Worm (Caenorhabditis elegans) whole organism, L3 larva: Measurements from ENCODE around the gene C35B1.8.

ENCODE experiments used
- aly-2 ChIP-seq: fragments of 150-350 bp; optimal IDR thresholded peaks from 2 replicates; lab custom pipeline; 2014; ENCODE audit warnings: missing biosample characterization, missing genetic modification characterization
- ceh-16 ChIP-seq: sonication (generic microtip); optimal IDR thresholded peaks from 2 replicates; lab custom pipeline; 2017; ENCODE audit warnings: missing biosample characterization, missing genetic modification characterization
- ceh-9 ChIP-seq: sonication (generic microtip); optimal IDR thresholded peaks from 2 replicates; lab custom pipeline; 2018; ENCODE audit warnings: missing biosample characterization, missing genetic modification characterization
- daf-12 ChIP-seq: fragments of 150-350 bp; optimal IDR thresholded peaks from 2 replicates; lab custom pipeline; 2014; ENCODE audit warnings: missing biosample characterization, missing genetic modification reagents, missing genetic modification characterization
- egl-27 ChIP-seq: sonication (generic microtip); optimal IDR thresholded peaks from 4 replicates; lab custom pipeline; 2017; ENCODE audit warnings: missing biosample characterization, missing genetic modification reagents, missing genetic modification characterization
- egl-5 ChIP-seq: fragments of 150-350 bp; optimal IDR thresholded peaks from 2 replicates; lab custom pipeline; 2017; ENCODE audit warnings: missing biosample characterization, missing genetic modification reagents, missing genetic modification characterization, inconsistent platforms
- elt-2 ChIP-seq: sonication (generic microtip); optimal IDR thresholded peaks from 2 replicates; lab custom pipeline; 2016; ENCODE audit warnings: missing genetic modification reagents, mild to moderate bottlenecking, missing genetic modification characterization, missing compliant biosample characterization
- eor-1 ChIP-seq, 2 experiments: fragments of 150-350 bp; optimal IDR thresholded peaks; 2 replicates each; lab custom pipeline; 2014 to 2018; ENCODE audit warnings: missing biosample characterization in 2 of 2, missing genetic modification characterization in 2 of 2
- fkh-10 ChIP-seq: sonication (generic microtip); optimal IDR thresholded peaks from 2 replicates; lab custom pipeline; 2017; ENCODE audit warnings: missing biosample characterization, missing genetic modification reagents, missing genetic modification characterization
- fkh-2 ChIP-seq: fragments of 150-350 bp; optimal IDR thresholded peaks from 2 replicates; lab custom pipeline; 2014; ENCODE audit warnings: missing biosample characterization, missing genetic modification reagents, missing genetic modification characterization
- hmg-11 ChIP-seq: sonication (generic microtip); optimal IDR thresholded peaks from 2 replicates; lab custom pipeline; 2016; ENCODE audit warnings: missing genetic modification characterization, missing compliant biosample characterization
- jun-1 ChIP-seq: fragments of 150-350 bp; optimal IDR thresholded peaks from 2 replicates; lab custom pipeline; 2014; ENCODE audit warnings: missing biosample characterization, missing genetic modification reagents, missing genetic modification characterization
- lin-15B ChIP-seq: fragments of 150-350 bp; optimal IDR thresholded peaks from 2 replicates; lab custom pipeline; 2014; ENCODE audit warnings: missing biosample characterization, missing genetic modification characterization
- lin-39 ChIP-seq: fragments of 150-350 bp; optimal IDR thresholded peaks from 2 replicates; lab custom pipeline; 2018; ENCODE audit warnings: missing biosample characterization, missing genetic modification reagents, missing genetic modification characterization
- lsy-12 ChIP-seq: sonication (generic microtip); optimal IDR thresholded peaks from 2 replicates; lab custom pipeline; 2016; ENCODE audit warnings: mild to moderate bottlenecking, missing genetic modification characterization, missing compliant biosample characterization
- mml-1 ChIP-seq: fragments of 150-350 bp; sonication (generic microtip); optimal IDR thresholded peaks from 3 replicates; lab custom pipeline; 2014; ENCODE audit warnings: missing biosample characterization, missing genetic modification characterization
- nfya-1 ChIP-seq: sonication (generic microtip); optimal IDR thresholded peaks from 2 replicates; lab custom pipeline; 2017; ENCODE audit warnings: missing genetic modification characterization, mild to moderate bottlenecking, missing compliant biosample characterization, antibody characterized with exemption, moderate library complexity; ENCODE audit not compliant: insufficient read depth
- nhr-12 ChIP-seq: fragments of 150-350 bp; optimal IDR thresholded peaks from 2 replicates; lab custom pipeline; 2014; ENCODE audit warnings: missing biosample characterization, missing genetic modification characterization
- nhr-23 ChIP-seq: fragments of 150-350 bp; optimal IDR thresholded peaks from 2 replicates; lab custom pipeline; 2014; ENCODE audit warnings: missing biosample characterization, missing genetic modification reagents, missing genetic modification characterization
- nhr-237 ChIP-seq: fragments of 150-350 bp; optimal IDR thresholded peaks from 2 replicates; lab custom pipeline; 2014; ENCODE audit warnings: missing biosample characterization, missing genetic modification characterization
- nhr-25 ChIP-seq: sonication (generic microtip); optimal IDR thresholded peaks from 2 replicates; lab custom pipeline; 2017; ENCODE audit warnings: missing biosample characterization, missing genetic modification characterization
- nhr-28 ChIP-seq: fragments of 150-350 bp; optimal IDR thresholded peaks from 2 replicates; lab custom pipeline; 2014; ENCODE audit warnings: missing biosample characterization, missing genetic modification characterization
- nhr-67 ChIP-seq: fragments of 150-350 bp; optimal IDR thresholded peaks from 2 replicates; lab custom pipeline; 2014; ENCODE audit warnings: missing biosample characterization, missing genetic modification characterization
- nhr-76 ChIP-seq: fragments of 150-350 bp; sonication (generic microtip); optimal IDR thresholded peaks from 5 replicates; lab custom pipeline; 2014; ENCODE audit warnings: missing biosample characterization, missing genetic modification characterization
- nhr-77 ChIP-seq: fragments of 150-350 bp; optimal IDR thresholded peaks from 2 replicates; lab custom pipeline; 2014; ENCODE audit warnings: missing biosample characterization, missing genetic modification characterization
- pha-4 ChIP-seq: fragments of 150-350 bp; optimal IDR thresholded peaks from 2 replicates; lab custom pipeline; 2014; ENCODE audit warnings: missing biosample characterization, missing genetic modification reagents, missing genetic modification characterization
- sea-2 ChIP-seq: fragments of 150-350 bp; sonication (generic microtip); optimal IDR thresholded peaks from 4 replicates; lab custom pipeline; 2014; ENCODE audit warnings: missing biosample characterization, missing genetic modification reagents, missing genetic modification characterization
- skn-1 ChIP-seq: fragments of 150-350 bp; optimal IDR thresholded peaks from 2 replicates; lab custom pipeline; 2014; ENCODE audit warnings: missing biosample characterization, missing genetic modification characterization
- tbx-2 ChIP-seq: sonication (generic microtip); optimal IDR thresholded peaks from 2 replicates; lab custom pipeline; 2016; ENCODE audit warnings: mild to moderate bottlenecking, missing genetic modification characterization, missing compliant biosample characterization
- unc-39 ChIP-seq: sonication (generic microtip); optimal IDR thresholded peaks from 4 replicates; lab custom pipeline; 2017; ENCODE audit warnings: missing biosample characterization, missing genetic modification characterization
- unc-62 ChIP-seq: fragments of 150-350 bp; sonication (generic microtip); optimal IDR thresholded peaks from 4 replicates; lab custom pipeline; 2014; ENCODE audit warnings: missing biosample characterization, missing genetic modification reagents, missing genetic modification characterization
- zag-1 ChIP-seq: fragments of 150-350 bp; optimal IDR thresholded peaks from 2 replicates; lab custom pipeline; 2014; ENCODE audit warnings: missing biosample characterization, missing genetic modification characterization
- ztf-11 ChIP-seq: fragments of 150-350 bp; optimal IDR thresholded peaks from 2 replicates; lab custom pipeline; 2014; ENCODE audit warnings: missing biosample characterization, missing genetic modification characterization
- ztf-4 ChIP-seq: fragments of 150-350 bp; optimal IDR thresholded peaks from 2 replicates; lab custom pipeline; 2014; ENCODE audit warnings: missing biosample characterization, missing genetic modification characterization

Gene C35B1.8

DNA sequence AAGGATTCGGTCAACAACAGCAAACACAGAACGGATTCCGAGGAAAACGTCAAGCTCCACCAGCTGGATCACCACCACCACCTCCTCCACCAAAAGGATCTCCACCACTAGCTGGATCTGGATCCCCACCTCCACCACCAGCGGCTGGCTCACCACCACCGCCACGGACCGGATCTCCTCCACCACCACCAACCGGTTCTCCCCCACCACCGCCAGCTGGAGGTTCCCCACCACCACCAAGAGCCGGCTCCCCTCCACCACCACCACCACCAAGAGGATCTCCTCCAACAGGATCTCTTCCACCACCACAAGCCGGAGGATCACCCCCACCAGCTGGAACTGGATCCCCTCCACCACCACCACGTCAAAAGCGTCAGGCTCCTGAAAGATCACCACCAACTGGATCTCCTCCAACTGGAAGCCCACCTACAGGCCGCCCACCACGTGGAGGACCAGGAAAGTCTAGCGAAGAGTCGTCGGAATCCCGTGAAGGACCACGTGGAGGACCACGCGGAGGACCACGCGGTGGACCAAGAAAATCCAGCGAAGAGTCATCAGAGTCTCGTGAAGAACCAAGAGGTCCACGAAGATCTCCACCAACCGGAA, 2.0 kb downstream of the C35B1.8 start:
- TF ChIP-seq nhr-76 (tag; lab: Kevin White, UChicago) (no peak), unc-62 (GFP tag; lab: Kevin White, UChicago) (no peak), nhr-25 (tag; lab: Kevin White, UChicago) (no peak), sea-2 (GFP tag; lab: Kevin White, UChicago) (no peak), hmg-11 (no peak), fkh-10 (GFP tag; lab: Kevin White, UChicago) (no peak)

DNA sequence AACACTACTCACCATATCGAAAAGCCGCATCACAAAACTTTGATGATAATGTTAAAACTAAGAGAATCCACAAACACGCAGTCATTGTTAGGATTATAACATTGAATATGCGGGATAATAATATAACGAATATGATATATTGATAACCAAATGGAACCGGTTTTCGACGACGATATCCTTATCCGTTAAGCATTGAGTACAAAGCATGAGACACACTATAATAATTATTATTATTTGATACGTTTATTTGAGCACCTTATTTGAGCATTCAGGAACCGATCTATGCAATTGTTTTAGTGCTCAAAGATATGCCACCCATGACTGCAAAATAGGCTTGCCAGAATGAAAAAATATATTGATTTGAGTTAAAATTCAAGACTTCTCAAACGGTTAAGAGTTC, 4.2 kb downstream of the C35B1.8 start, which contains the start of gene W03D2.9:
W03D2.9 (minus strand) TSS at position 101 of the 400 bp plus-strand sequence.
- no peak for TF ChIP-seq egl-27
- no peak for TF ChIP-seq nfya-1 (tag; lab: Kevin White, UChicago)
- TF ChIP-seq aly-2 (tag; lab: Kevin White, UChicago), result no peak
- TF ChIP-seq skn-1 (tag; lab: Kevin White, UChicago), result no peak
- no peak for TF ChIP-seq unc-39
- no peak for TF ChIP-seq lin-15B (tag; lab: Kevin White, UChicago)
- TF ChIP-seq sea-2 (GFP tag; lab: Kevin White, UChicago), result no peak
- TF ChIP-seq tbx-2 (tag; lab: Kevin White, UChicago), result no peak
- TF ChIP-seq eor-1 (tag; optimal IDR thresholded peaks at IDR 0.05; lab: Kevin White, UChicago), result no peak
- TF ChIP-seq ceh-16 (tag; lab: Kevin White, UChicago), result no peak
- no peak for TF ChIP-seq pha-4 (tag; lab: Kevin White, UChicago)
- TF ChIP-seq nhr-23 (tag; lab: Kevin White, UChicago), result no peak
- no peak for TF ChIP-seq nhr-77 (tag; lab: Kevin White, UChicago)
- TF ChIP-seq nhr-67 (tag; lab: Kevin White, UChicago), result no peak
- TF ChIP-seq daf-12 (tag; lab: Kevin White, UChicago), result no peak
- TF ChIP-seq unc-62 (GFP tag; lab: Kevin White, UChicago), result no peak
- TF ChIP-seq elt-2 (tag; lab: Kevin White, UChicago), result no peak
- TF ChIP-seq zag-1 (tag; lab: Kevin White, UChicago), result no peak

DNA sequence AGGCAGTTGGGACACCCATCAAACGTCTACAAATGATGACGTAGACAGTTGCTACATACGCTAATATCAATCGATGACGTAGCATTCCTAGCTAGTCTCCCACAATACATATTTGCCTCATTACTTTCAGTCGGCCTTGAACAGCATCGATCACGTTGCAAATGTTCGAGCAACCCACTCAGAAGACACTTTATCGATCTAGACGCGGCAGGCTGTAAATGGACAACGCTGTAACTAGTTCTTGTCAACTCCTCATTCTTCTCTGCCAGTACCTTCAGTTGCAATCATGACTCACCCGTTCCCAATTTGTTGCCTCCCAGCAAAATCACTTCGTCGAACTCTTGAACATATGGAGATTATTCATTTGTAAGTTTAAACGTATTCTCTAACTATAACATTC, 6.8 kb downstream of the C35B1.8 start, which contains the start of gene pqn-75:
pqn-75 (plus strand) TSS at position 301 of the 400 bp plus-strand sequence.
- TF ChIP-seq zag-1 (tag; lab: Kevin White, UChicago) (no peak), daf-12 (tag; lab: Kevin White, UChicago) (no peak), nhr-25 (tag; lab: Kevin White, UChicago) (no peak)

DNA sequence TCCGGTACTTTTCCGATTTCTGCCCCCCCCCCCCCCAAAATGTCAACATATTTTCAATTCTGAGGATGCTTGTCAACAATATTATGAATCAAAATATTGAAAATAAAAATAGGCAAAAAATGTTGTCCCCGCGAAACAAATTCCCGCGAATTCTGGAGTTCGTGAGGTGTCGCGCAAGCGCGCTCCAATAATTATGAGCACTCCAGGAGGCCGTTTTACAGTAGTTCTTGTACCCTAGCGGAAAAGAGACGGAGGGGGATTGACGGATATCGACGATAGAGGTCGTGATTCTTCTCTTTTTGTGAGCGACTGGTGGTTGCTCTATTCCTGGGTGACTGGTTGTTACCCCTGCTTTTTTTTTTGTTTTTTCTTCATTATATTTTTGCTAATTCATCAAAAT, 8.0 kb downstream of the C35B1.8 start:
- no peak for TF ChIP-seq mml-1 (tag; lab: Kevin White, UChicago)
- no peak for TF ChIP-seq nhr-237 (tag; lab: Kevin White, UChicago)
- no peak for TF ChIP-seq lin-39 (tag; lab: Kevin White, UChicago)
- TF ChIP-seq jun-1, result no peak
- TF ChIP-seq, all 47 proteins: peak for 0

DNA sequence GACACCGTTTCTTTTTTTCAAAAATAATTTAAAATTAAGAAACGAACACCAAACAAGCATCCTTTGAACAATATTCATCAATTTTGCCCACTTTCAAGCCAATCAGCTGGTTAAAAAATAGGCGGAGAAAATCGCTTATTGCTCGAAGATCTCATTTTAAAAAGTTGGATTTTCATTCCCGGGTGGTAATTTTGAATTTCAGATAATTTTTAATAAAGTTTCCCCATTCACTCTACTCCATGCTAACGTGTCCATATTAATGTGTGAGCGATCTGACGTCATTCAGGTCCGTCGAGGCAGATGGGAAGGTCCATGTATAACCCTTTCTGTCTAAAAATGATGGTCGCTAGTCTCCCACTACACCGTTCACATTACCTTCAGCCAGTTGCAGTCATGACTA, 10.3 kb downstream of the C35B1.8 start, which contains the start of gene fbxb-55:
fbxb-55 (plus strand) TSS at position 301 of the 400 bp plus-strand sequence.
- no peak for TF ChIP-seq egl-27
- TF ChIP-seq fkh-2 (tag; lab: Kevin White, UChicago), result no peak
- no peak for TF ChIP-seq nhr-28 (tag; lab: Kevin White, UChicago)
- no peak for TF ChIP-seq aly-2 (tag; lab: Kevin White, UChicago)
- no peak for TF ChIP-seq lsy-12 (tag; lab: Kevin White, UChicago)
- no peak for TF ChIP-seq nfya-1 (tag; lab: Kevin White, UChicago)
- TF ChIP-seq daf-12 (tag; lab: Kevin White, UChicago), result no peak
- TF ChIP-seq unc-39, result no peak
- TF ChIP-seq nhr-77 (tag; lab: Kevin White, UChicago), result no peak
- TF ChIP-seq elt-2 (tag; lab: Kevin White, UChicago), result no peak
- TF ChIP-seq hmg-11, result no peak
- no peak for TF ChIP-seq egl-5 (tag; lab: Kevin White, UChicago)
- TF ChIP-seq lin-39 (tag; lab: Kevin White, UChicago), result no peak
- TF ChIP-seq ztf-11 (tag; lab: Kevin White, UChicago), result no peak
- no peak for TF ChIP-seq unc-62 (GFP tag; lab: Kevin White, UChicago)
- TF ChIP-seq ztf-4 (tag; lab: Kevin White, UChicago), result no peak
- no peak for TF ChIP-seq zag-1 (tag; lab: Kevin White, UChicago)
- TF ChIP-seq ceh-9 (tag; lab: Kevin White, UChicago), result no peak
- TF ChIP-seq nhr-12 (tag; lab: Kevin White, UChicago), result no peak
